Worm (Caenorhabditis elegans) whole organism, young adult: ENCODE data around the gene Y73C8B.5.

Experiments used
- Y53G8AR.9 ChIP-seq: fragments of 200-800 bp; sonication (Bioruptor generic); conservative IDR thresholded peaks from 2 replicates; pipeline ENCODE4 v1.3.6; 2022; ENCODE audit warnings: missing genetic modification reagents, missing genetic modification characterization, missing compliant biosample characterization
- ama-1 ChIP-seq, 3 experiments: fragments of 150-350 bp in 1 of 3; sonication (generic microtip) in 2 of 3; optimal IDR thresholded peaks; 2 replicates each; lab custom pipeline; 2014 to 2018; ENCODE audit warnings: missing biosample characterization in 2 of 3, missing genetic modification characterization in 2 of 3, missing genetic modification reagents in 2 of 3
- dpl-1 ChIP-seq: fragments of 150-350 bp; optimal IDR thresholded peaks from 2 replicates; lab custom pipeline; 2014; ENCODE audit warnings: missing biosample characterization, missing genetic modification reagents, missing genetic modification characterization
- efl-1 ChIP-seq: fragments of 150-350 bp; optimal IDR thresholded peaks from 2 replicates; lab custom pipeline; 2014; ENCODE audit warnings: missing biosample characterization, missing genetic modification reagents, missing genetic modification characterization
- mes-4 ChIP-seq: sonication (generic microtip); optimal IDR thresholded peaks from 2 replicates; lab custom pipeline; 2016; ENCODE audit warnings: missing genotype, missing genetic modification characterization, missing compliant biosample characterization
- nfya-1 ChIP-seq: sonication (generic microtip); optimal IDR thresholded peaks from 2 replicates; lab custom pipeline; 2017; ENCODE audit warnings: antibody characterized with exemption, missing compliant biosample characterization, missing genetic modification characterization, borderline replicate concordance; ENCODE audit not compliant: insufficient read depth
- unc-62 ChIP-seq: fragments of 150-350 bp; optimal IDR thresholded peaks from 2 replicates; lab custom pipeline; 2014; ENCODE audit warnings: missing biosample characterization, missing genetic modification reagents, missing genetic modification characterization
- xnd-1 ChIP-seq: sonication (generic microtip); optimal IDR thresholded peaks from 2 replicates; lab custom pipeline; 2016; ENCODE audit warnings: missing genotype, missing genetic modification reagents, missing genetic modification characterization, missing compliant biosample characterization
- ztf-22 ChIP-seq: fragments of 200-800 bp; sonication (Bioruptor generic); optimal IDR thresholded peaks from 2 replicates; lab custom pipeline; 2018; ENCODE audit warnings: mild to moderate bottlenecking, missing genetic modification characterization, moderate library complexity, missing compliant biosample characterization
- ztf-6 ChIP-seq: fragments of 200-800 bp; sonication (Bioruptor generic); IDR thresholded peaks from 2 replicates; pipeline ENCODE4 v1.3.6; 2022; ENCODE audit warnings: missing genetic modification reagents, missing genetic modification characterization, missing compliant biosample characterization

ce11 chrV:3218604-3219003 lies 21.5 kb downstream of the Y73C8B.5 start:
- TF ChIP-seq dpl-1 (GFP tag; lab: Kevin White, UChicago) (no peak), ztf-6 (GFP tag; lab: Robert Waterston, UW) (no peak), unc-62 (GFP tag; lab: Kevin White, UChicago) (no peak), Y53G8AR.9 (GFP tag; lab: Robert Waterston, UW) (no peak), nfya-1 (tag; lab: Kevin White, UChicago) (no peak), efl-1 (GFP tag; lab: Kevin White, UChicago) (no peak), ama-1 (optimal IDR thresholded peaks at IDR 0.05; lab: Kevin White, UChicago) (no peak), ama-1 (GFP tag; optimal IDR thresholded peaks at IDR 0.05; lab: Kevin White, UChicago) (no peak), ztf-22 (GFP tag; lab: Kevin White, UChicago) (no peak), xnd-1 (no peak), mes-4 (tag; lab: Kevin White, UChicago) (no peak)
